Worm (Caenorhabditis elegans) whole organism, L1 larva: ENCODE data around the gene ZK381.62.

ENCODE experiments used
- C04F5.9 ChIP-seq: sonication (generic microtip); optimal IDR thresholded peaks from 2 replicates; lab custom pipeline; 2016; ENCODE audit warnings: missing genetic modification characterization, missing compliant biosample characterization
- C34B4.2 ChIP-seq: sonication (generic microtip); optimal IDR thresholded peaks from 2 replicates; lab custom pipeline; 2017; ENCODE audit warnings: mild to moderate bottlenecking, missing genetic modification characterization, missing compliant biosample characterization
- F16B12.6 ChIP-seq: fragments of 150-350 bp; optimal IDR thresholded peaks from 2 replicates; lab custom pipeline; 2014; ENCODE audit warnings: missing biosample characterization, missing genetic modification characterization
- alr-1 ChIP-seq: fragments of 200-800 bp; sonication (Bioruptor generic); optimal IDR thresholded peaks from 2 replicates; lab custom pipeline; 2018; ENCODE audit warnings: borderline replicate concordance, mild to moderate bottlenecking, missing genetic modification characterization, missing compliant biosample characterization
- aly-2 ChIP-seq: fragments of 150-350 bp; optimal IDR thresholded peaks from 2 replicates; lab custom pipeline; 2014; ENCODE audit warnings: missing biosample characterization, missing genetic modification characterization
- ceh-8 ChIP-seq: fragments of 200-800 bp; sonication (Bioruptor generic); optimal IDR thresholded peaks from 2 replicates; lab custom pipeline; 2018; ENCODE audit warnings: mild to moderate bottlenecking, missing genetic modification characterization, moderate library complexity, missing compliant biosample characterization
- ces-1 ChIP-seq: fragments of 150-350 bp; optimal IDR thresholded peaks from 2 replicates; lab custom pipeline; 2014; ENCODE audit warnings: missing biosample characterization, missing genetic modification reagents, missing genetic modification characterization
- dpl-1 ChIP-seq, 3 experiments: fragments of 150-350 bp in 2 of 3; sonication (generic microtip) in 1 of 3; optimal IDR thresholded peaks; 2 replicates each; lab custom pipeline; 2014 to 2017; ENCODE audit warnings: missing biosample characterization in 3 of 3, missing genetic modification characterization in 3 of 3, missing genetic modification reagents in 3 of 3
- efl-1 ChIP-seq, 4 experiments: fragments of 150-350 bp; optimal IDR thresholded peaks in 3 of 4; peaks in 1 of 4; 1 replicate in 1 of 4; 2 replicates in 3 of 4; lab custom pipeline; 2014; ENCODE audit warnings: missing biosample characterization in 2 of 4, missing genetic modification characterization in 2 of 4, missing genetic modification reagents in 2 of 4
- efl-3 ChIP-seq: fragments of 200-800 bp; sonication (Bioruptor generic); optimal IDR thresholded peaks from 2 replicates; lab custom pipeline; 2018; ENCODE audit warnings: mild to moderate bottlenecking, missing genetic modification characterization, missing compliant biosample characterization
- egl-13 ChIP-seq: sonication (generic microtip); optimal IDR thresholded peaks from 2 replicates; lab custom pipeline; 2016; ENCODE audit warnings: missing genotype, missing genetic modification reagents, missing genetic modification characterization, missing compliant biosample characterization
- egl-27 ChIP-seq, 2 experiments: fragments of 150-350 bp in 1 of 2; sonication (generic microtip); optimal IDR thresholded peaks; 3 replicates each; lab custom pipeline; 2017 to 2018; ENCODE audit warnings: missing biosample characterization in 2 of 2, missing genetic modification characterization in 2 of 2, missing genetic modification reagents in 2 of 2
- elt-2 ChIP-seq: sonication (generic microtip); optimal IDR thresholded peaks from 2 replicates; lab custom pipeline; 2016; ENCODE audit warnings: missing genetic modification characterization, mild to moderate bottlenecking, inconsistent platforms, missing compliant biosample characterization, missing genetic modification reagents
- ets-5 ChIP-seq: fragments of 200-800 bp; sonication (Bioruptor generic); IDR thresholded peaks from 2 replicates; pipeline ENCODE4 v1.3.6; 2022; ENCODE audit warnings: missing genetic modification characterization, missing compliant biosample characterization
- fkh-10 ChIP-seq: sonication (generic microtip); optimal IDR thresholded peaks from 2 replicates; lab custom pipeline; 2017; ENCODE audit warnings: missing biosample characterization, missing genetic modification reagents, missing genetic modification characterization
- fkh-4 ChIP-seq: sonication (generic microtip); optimal IDR thresholded peaks from 2 replicates; lab custom pipeline; 2016; ENCODE audit warnings: missing compliant biosample characterization, missing genetic modification characterization, borderline replicate concordance
- grh-1 ChIP-seq: fragments of 200-800 bp; sonication (Bioruptor generic); IDR thresholded peaks from 2 replicates; pipeline ENCODE4 v1.3.6; 2022; ENCODE audit warnings: missing genetic modification reagents, missing genetic modification characterization, missing compliant biosample characterization
- hlh-17 ChIP-seq: fragments of 200-800 bp; sonication (Bioruptor generic); optimal IDR thresholded peaks from 2 replicates; lab custom pipeline; 2018; ENCODE audit warnings: missing genetic modification characterization, mild to moderate bottlenecking, missing compliant biosample characterization, moderate library complexity, borderline replicate concordance
- hpl-2 ChIP-seq: fragments of 150-350 bp; optimal IDR thresholded peaks from 2 replicates; lab custom pipeline; 2014; ENCODE audit warnings: missing biosample characterization, missing genetic modification reagents, missing genetic modification characterization
- irx-1 ChIP-seq: sonication (generic microtip); optimal IDR thresholded peaks from 2 replicates; lab custom pipeline; 2016; ENCODE audit warnings: missing genetic modification characterization, missing compliant biosample characterization
- isw-1 ChIP-seq: fragments of 200-800 bp; sonication (Bioruptor generic); IDR thresholded peaks from 2 replicates; pipeline ENCODE4 v1.3.6; 2022; ENCODE audit warnings: missing genetic modification characterization, missing compliant biosample characterization
- jun-1 ChIP-seq: fragments of 150-350 bp; optimal IDR thresholded peaks from 2 replicates; lab custom pipeline; 2014; ENCODE audit warnings: missing biosample characterization, missing genetic modification reagents, missing genetic modification characterization
- lin-13 ChIP-seq: fragments of 150-350 bp; optimal IDR thresholded peaks from 2 replicates; lab custom pipeline; 2014; ENCODE audit warnings: missing biosample characterization, missing genetic modification reagents, missing genetic modification characterization
- lin-39 ChIP-seq: fragments of 150-350 bp; optimal IDR thresholded peaks from 2 replicates; lab custom pipeline; 2014; ENCODE audit warnings: missing biosample characterization, missing genetic modification reagents, missing genetic modification characterization
- lir-3 ChIP-seq: sonication (generic microtip); optimal IDR thresholded peaks from 2 replicates; lab custom pipeline; 2016; ENCODE audit warnings: mild to moderate bottlenecking, missing genetic modification characterization, moderate library complexity, missing compliant biosample characterization; ENCODE audit not compliant: poor library complexity
- mef-2 ChIP-seq: fragments of 150-350 bp; optimal IDR thresholded peaks from 2 replicates; lab custom pipeline; 2014; ENCODE audit warnings: missing biosample characterization, missing genetic modification characterization
- mep-1 ChIP-seq: fragments of 150-350 bp; optimal IDR thresholded peaks from 2 replicates; lab custom pipeline; 2014; ENCODE audit warnings: missing biosample characterization, missing genetic modification characterization
- nhr-11 ChIP-seq: fragments of 150-350 bp; optimal IDR thresholded peaks from 2 replicates; lab custom pipeline; 2014; ENCODE audit warnings: missing biosample characterization, missing genetic modification characterization
- nhr-12 ChIP-seq: sonication (generic microtip); optimal IDR thresholded peaks from 2 replicates; lab custom pipeline; 2017; ENCODE audit warnings: missing biosample characterization, missing genetic modification characterization
- nhr-237 ChIP-seq: fragments of 150-350 bp; optimal IDR thresholded peaks from 2 replicates; lab custom pipeline; 2014; ENCODE audit warnings: missing biosample characterization, missing genetic modification characterization
- nhr-28 ChIP-seq: fragments of 150-350 bp; optimal IDR thresholded peaks from 2 replicates; lab custom pipeline; 2014; ENCODE audit warnings: missing biosample characterization, missing genetic modification characterization
- nhr-47 ChIP-seq: sonication (generic microtip); optimal IDR thresholded peaks from 2 replicates; lab custom pipeline; 2016; ENCODE audit warnings: mild to moderate bottlenecking, missing genetic modification characterization, moderate library complexity, missing compliant biosample characterization
- nhr-71 ChIP-seq: sonication (generic microtip); optimal IDR thresholded peaks from 2 replicates; lab custom pipeline; 2016; ENCODE audit warnings: mild to moderate bottlenecking, missing genetic modification characterization, moderate library complexity, missing compliant biosample characterization
- nhr-77 ChIP-seq: fragments of 150-350 bp; optimal IDR thresholded peaks from 2 replicates; lab custom pipeline; 2014; ENCODE audit warnings: missing biosample characterization, missing genetic modification characterization
- nhr-84 ChIP-seq: sonication (generic microtip); optimal IDR thresholded peaks from 2 replicates; lab custom pipeline; 2017; ENCODE audit warnings: missing biosample characterization, missing genetic modification characterization
- nhr-90 ChIP-seq: sonication (generic microtip); optimal IDR thresholded peaks from 2 replicates; lab custom pipeline; 2016; ENCODE audit warnings: mild to moderate bottlenecking, missing genetic modification characterization, missing compliant biosample characterization; ENCODE audit not compliant: poor library complexity
- pqm-1 ChIP-seq: sonication (generic microtip); optimal IDR thresholded peaks from 3 replicates; lab custom pipeline; 2017; ENCODE audit warnings: missing biosample characterization, missing genetic modification characterization
- rnt-1 ChIP-seq: sonication (generic microtip); optimal IDR thresholded peaks from 2 replicates; lab custom pipeline; 2016; ENCODE audit warnings: mild to moderate bottlenecking, missing genetic modification characterization, moderate library complexity, missing compliant biosample characterization
- skn-1 ChIP-seq: fragments of 150-350 bp; optimal IDR thresholded peaks from 2 replicates; lab custom pipeline; 2014; ENCODE audit warnings: missing biosample characterization, missing genetic modification characterization
- snu-23 ChIP-seq: sonication (generic microtip); optimal IDR thresholded peaks from 2 replicates; lab custom pipeline; 2016; ENCODE audit warnings: missing genetic modification characterization, missing compliant biosample characterization
- sptf-1 ChIP-seq: fragments of 150-350 bp; optimal IDR thresholded peaks from 2 replicates; lab custom pipeline; 2014; ENCODE audit warnings: missing biosample characterization, missing genetic modification characterization
- tlp-1 ChIP-seq: fragments of 150-350 bp; optimal IDR thresholded peaks from 2 replicates; lab custom pipeline; 2014; ENCODE audit warnings: missing biosample characterization, missing genetic modification characterization
- unc-62 ChIP-seq: fragments of 150-350 bp; optimal IDR thresholded peaks from 2 replicates; lab custom pipeline; 2014; ENCODE audit warnings: missing biosample characterization, missing genetic modification reagents, missing genetic modification characterization
- unc-98 ChIP-seq: fragments of 200-800 bp; sonication (Bioruptor generic); IDR thresholded peaks from 2 replicates; pipeline ENCODE4 v1.3.6; 2022; ENCODE audit warnings: missing genetic modification characterization, missing compliant biosample characterization
- xbp-1 ChIP-seq: sonication (generic microtip); optimal IDR thresholded peaks from 2 replicates; lab custom pipeline; 2016; ENCODE audit warnings: missing genetic modification characterization, missing compliant biosample characterization
- zag-1 ChIP-seq: fragments of 150-350 bp; optimal IDR thresholded peaks from 2 replicates; lab custom pipeline; 2014; ENCODE audit warnings: missing biosample characterization, missing genetic modification characterization
- zip-4 ChIP-seq: fragments of 200-800 bp; sonication (Bioruptor generic); optimal IDR thresholded peaks from 2 replicates; lab custom pipeline; 2018; ENCODE audit warnings: mild to moderate bottlenecking, missing genetic modification characterization, moderate library complexity, missing compliant biosample characterization
- ztf-11 ChIP-seq, 2 experiments: sonication (generic microtip); optimal IDR thresholded peaks; 2 replicates each; lab custom pipeline; 2016 to 2017; ENCODE audit warnings: missing genetic modification characterization in 2 of 2, missing biosample characterization in 1 of 2, missing compliant biosample characterization in 1 of 2
- ztf-4 ChIP-seq: fragments of 150-350 bp; optimal IDR thresholded peaks from 2 replicates; lab custom pipeline; 2014; ENCODE audit warnings: missing biosample characterization, missing genetic modification characterization

ZK381.62 gene

DNA sequence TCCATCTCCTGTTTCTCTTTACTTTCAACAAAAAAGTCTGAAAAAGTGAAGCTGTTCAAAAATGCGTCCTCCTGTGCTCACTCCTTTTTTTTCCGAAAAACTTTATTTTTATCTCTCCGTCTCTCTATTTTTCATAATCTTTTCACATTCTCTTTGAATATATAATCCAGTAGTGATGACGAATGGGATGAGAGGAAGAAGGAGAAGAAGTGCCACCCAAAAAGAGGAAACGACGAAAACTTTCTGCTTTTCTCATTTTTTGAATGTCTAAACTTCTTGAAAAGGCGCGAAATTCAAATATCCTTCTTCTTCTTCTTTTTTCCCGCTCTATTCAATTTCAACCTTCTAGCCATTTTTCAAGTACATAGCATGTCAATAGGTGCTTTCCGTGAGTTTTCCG lies 16.4 kb downstream of the ZK381.62 start (continued):
- TF ChIP-seq elt-2 (no peak), nhr-11 (tag; lab: Kevin White, UChicago) (no peak), mef-2 (tag; lab: Kevin White, UChicago) (no peak), lin-39 (no peak), unc-62 (GFP tag; lab: Kevin White, UChicago) (no peak), nhr-77 (no peak), hpl-2 (GFP tag; lab: Kevin White, UChicago) (no peak), dpl-1 (GFP tag; optimal IDR thresholded peaks at IDR 0.05; lab: Kevin White, UChicago) (peak in 1 of 3 experiments; percentile 45), egl-27 (tag; optimal IDR thresholded peaks at IDR 0.05; lab: Kevin White, UChicago) (no peak), tlp-1 (tag; lab: Kevin White, UChicago) (no peak), ztf-11 (tag; optimal IDR thresholded peaks at IDR 0.05; lab: Kevin White, UChicago) (no peak), zip-4 (GFP tag; lab: Kevin White, UChicago) (no peak), pqm-1 (tag; lab: Kevin White, UChicago) (no peak), skn-1 (tag; lab: Kevin White, UChicago) (no peak), isw-1 (GFP tag; lab: Robert Waterston, UW) (peak; percentile 8; the same call in 1 of the 2 replicates), irx-1 (tag; lab: Kevin White, UChicago) (peak; percentile 37), nhr-237 (tag; lab: Kevin White, UChicago) (no peak), nhr-90 (tag; lab: Kevin White, UChicago) (no peak), ets-5 (GFP tag; lab: Robert Waterston, UW) (no peak), C04F5.9 (tag; lab: Kevin White, UChicago) (no peak), hlh-17 (GFP tag; lab: Kevin White, UChicago) (no peak), zag-1 (tag; lab: Kevin White, UChicago) (no peak), nhr-28 (no peak), efl-1 (optimal IDR thresholded peaks at IDR 0.05; lab: Kevin White, UChicago) (peak in 1 of 2 experiments; percentile 43), efl-1 (GFP tag; optimal IDR thresholded peaks at IDR 0.05 in 1 of 2; lab: Kevin White, UChicago) (peak in 1 of 2 experiments; percentile 41), efl-3 (GFP tag; lab: Kevin White, UChicago) (no peak), ces-1 (no peak), sptf-1 (tag; lab: Kevin White, UChicago) (no peak), nhr-84 (tag; lab: Kevin White, UChicago) (no peak), xbp-1 (tag; lab: Kevin White, UChicago) (no peak), grh-1 (GFP tag; lab: Robert Waterston, UW) (no peak), F16B12.6 (tag; lab: Kevin White, UChicago) (no peak), ceh-8 (GFP tag; lab: Kevin White, UChicago) (no peak), aly-2 (tag; lab: Kevin White, UChicago) (no peak), egl-13 (tag; lab: Kevin White, UChicago) (peak; percentile 10), nhr-47 (tag; lab: Kevin White, UChicago) (peak; percentile 24), C34B4.2 (tag; lab: Kevin White, UChicago) (no peak), lir-3 (tag; lab: Kevin White, UChicago) (no peak), rnt-1 (tag; lab: Kevin White, UChicago) (no peak), ztf-4 (tag; lab: Kevin White, UChicago) (no peak), fkh-10 (peak; percentile 95), mep-1 (no peak), nhr-71 (tag; lab: Kevin White, UChicago) (peak; percentile 22), jun-1 (tag; lab: Kevin White, UChicago) (no peak), unc-98 (no peak), alr-1 (tag; lab: Kevin White, UChicago) (no peak), nhr-12 (tag; lab: Kevin White, UChicago) (no peak), snu-23 (GFP tag; lab: Kevin White, UChicago) (no peak), fkh-4 (tag; lab: Kevin White, UChicago) (no peak), lin-13 (no peak)
